Worm (Caenorhabditis elegans): Measurements from ENCODE around the gene C36B7.5.

ce11 chrX:7061265-7061664, 35.0 kb downstream of the C36B7.5 start:
- no peak for TF ChIP-seq dmd-4 (tag; optimal IDR thresholded peaks at IDR 0.05; ENCODE audit: borderline replicate concordance)
- no peak for TF ChIP-seq ceh-6 (GFP tag; optimal IDR thresholded peaks at IDR 0.05)
- no peak for TF ChIP-seq pqm-1 (tag; optimal IDR thresholded peaks at IDR 0.05)
- TF ChIP-seq unc-86 (tag; optimal IDR thresholded peaks at IDR 0.05), result no peak
- no peak for TF ChIP-seq fkh-10 (GFP tag; optimal IDR thresholded peaks at IDR 0.05)
- no peak for TF ChIP-seq ceh-9 (tag; optimal IDR thresholded peaks at IDR 0.05)
- no peak for TF ChIP-seq unc-3 (GFP tag; conservative IDR thresholded peaks at IDR 0.05)
- no peak for TF ChIP-seq unc-3 (tag; optimal IDR thresholded peaks at IDR 0.05)
- no peak for TF ChIP-seq ama-1 (optimal IDR thresholded peaks at IDR 0.05)
- no peak for TF ChIP-seq tbx-2 (tag; optimal IDR thresholded peaks at IDR 0.05)
- no peak for TF ChIP-seq nhr-11 (tag; optimal IDR thresholded peaks at IDR 0.05)
- no peak for TF ChIP-seq ceh-22 (tag; optimal IDR thresholded peaks at IDR 0.05)
- TF ChIP-seq hlh-15 (tag; optimal IDR thresholded peaks at IDR 0.05), result no peak
- TF ChIP-seq C38D4.7 (GFP tag; optimal IDR thresholded peaks at IDR 0.05), result no peak
- no peak for TF ChIP-seq pha-2 (tag; optimal IDR thresholded peaks at IDR 0.05)
